Fruit fly (Drosophila melanogaster): ENCODE data around the gene CAH8.

The CAH8 gene

DNA sequence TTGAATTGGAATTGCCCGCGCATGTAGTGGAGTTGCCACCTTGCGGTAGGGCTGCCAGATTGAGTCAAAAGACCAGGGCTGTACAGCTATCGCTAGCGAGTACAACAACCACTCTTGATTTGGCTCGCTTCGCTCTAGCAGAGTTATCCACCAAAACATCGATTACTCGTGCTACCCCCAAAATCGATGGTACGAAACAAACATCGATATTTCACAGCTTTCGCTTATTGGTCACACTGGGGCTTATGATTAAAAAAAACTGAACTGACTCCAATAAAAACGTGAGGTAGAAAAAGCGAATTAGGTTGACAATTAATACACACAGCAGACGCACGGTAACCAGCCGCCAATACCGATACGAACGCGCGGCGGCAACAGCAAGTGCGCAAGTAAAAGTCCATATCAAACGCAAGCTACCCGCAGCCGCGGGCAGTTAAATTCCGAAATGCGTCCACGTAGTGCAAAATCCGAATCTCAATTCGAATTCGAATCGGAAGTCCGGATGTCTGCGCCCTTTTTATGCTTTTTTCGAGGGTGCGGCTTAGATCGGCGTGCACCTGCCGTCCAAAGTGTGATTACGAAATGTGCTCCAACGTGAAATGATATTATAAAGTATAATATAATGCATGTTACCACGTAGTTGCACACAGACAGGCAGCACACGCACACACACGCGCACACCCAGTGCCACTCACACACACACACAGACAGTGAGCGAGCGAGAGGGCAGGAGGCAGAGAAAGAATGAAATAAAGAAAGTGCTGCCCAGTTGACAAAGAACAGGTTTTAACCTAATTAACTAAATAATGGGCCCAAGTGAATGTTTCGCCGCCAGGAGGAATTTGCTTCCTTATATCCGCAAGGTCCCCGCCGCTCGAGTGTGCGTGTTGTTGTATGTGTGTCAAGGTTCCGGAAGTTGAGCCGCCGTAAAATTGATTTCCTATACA lies 32.8 kb downstream of the CAH8 start, which contains the start of gene Sar1 (continued):
- peak; percentile 6 for TF ChIP-seq CG30403 (GFP tag; optimal IDR thresholded peaks at IDR 0.05)
- TF ChIP-seq Elba2 (GFP tag; optimal IDR thresholded peaks at IDR 0.05): peak; percentile 76
- peak; percentile 41 for TF ChIP-seq Dek (tag; optimal IDR thresholded peaks at IDR 0.05)
- TF ChIP-seq CG17829 (tag; optimal IDR thresholded peaks at IDR 0.05): peak; percentile 50
- no peak for TF ChIP-seq TFAM (GFP tag; optimal IDR thresholded peaks at IDR 0.05)
- peak; percentile 66 for TF ChIP-seq CG15601 (tag; optimal IDR thresholded peaks at IDR 0.05)
- TF ChIP-seq ind (GFP tag; optimal IDR thresholded peaks at IDR 0.05): no peak
- no peak for TF ChIP-seq CG33557 (GFP tag; optimal IDR thresholded peaks at IDR 0.05)
- TF ChIP-seq NC2α (GFP tag; optimal IDR thresholded peaks at IDR 0.05): no peak
- TF ChIP-seq NFAT (GFP tag; IDR thresholded peaks at IDR 0.05): peak; percentile 61
- peak; percentile 42; the same call in 2 of the 4 replicates for TF ChIP-seq Gug (GFP tag; IDR thresholded peaks at IDR 0.05)
- TF ChIP-seq HmgZ (tag; optimal IDR thresholded peaks at IDR 0.05): peak; percentile 92
- no peak for TF ChIP-seq CG11247 (GFP tag; IDR thresholded peaks at IDR 0.05)
- TF ChIP-seq tna (GFP tag; IDR thresholded peaks at IDR 0.05; ENCODE audit: partially characterized antibody): peak; percentile 69
- TF ChIP-seq en (GFP tag; optimal IDR thresholded peaks at IDR 0.05): no peak
- no peak for TF ChIP-seq CG6654 (GFP tag; optimal IDR thresholded peaks at IDR 0.05)
- TF ChIP-seq CG16815 (GFP tag; optimal IDR thresholded peaks at IDR 0.05): no peak
- TF ChIP-seq CG6854 (GFP tag; optimal IDR thresholded peaks at IDR 0.05): peak; percentile 39
- no peak for TF ChIP-seq Dad (GFP tag; optimal IDR thresholded peaks at IDR 0.05)
- no peak for TF ChIP-seq CkIIα-i1 (GFP tag; IDR thresholded peaks at IDR 0.05)
- peak; percentile 71 for TF ChIP-seq aop (GFP tag; IDR thresholded peaks at IDR 0.05)
- no peak for TF ChIP-seq Meics (GFP tag; optimal IDR thresholded peaks at IDR 0.05)
- TF ChIP-seq luna (GFP tag; optimal IDR thresholded peaks at IDR 0.05): no peak
- TF ChIP-seq Sry-β (GFP tag; optimal IDR thresholded peaks at IDR 0.05): no peak
- no peak for TF ChIP-seq Oli (tag; optimal IDR thresholded peaks at IDR 0.05)
- TF ChIP-seq CG10267 (tag; optimal IDR thresholded peaks at IDR 0.05): peak; percentile 73
- no peak for TF ChIP-seq lbe (GFP tag; optimal IDR thresholded peaks at IDR 0.05)
- peak; percentile 93 for TF ChIP-seq CG16813 (GFP tag; IDR thresholded peaks at IDR 0.05; ENCODE audit: partially characterized antibody)
- no peak for TF ChIP-seq CG10209 (GFP tag; optimal IDR thresholded peaks at IDR 0.05)
- peak; percentile 55 for TF ChIP-seq CG17912 (GFP tag; optimal IDR thresholded peaks at IDR 0.05)
- peak; percentile 26 for TF ChIP-seq disco-r (GFP tag; optimal IDR thresholded peaks at IDR 0.05)
- TF ChIP-seq dpn (GFP tag; optimal IDR thresholded peaks at IDR 0.05): peak; percentile 19 to 55
- TF ChIP-seq CG6791 (GFP tag; IDR thresholded peaks at IDR 0.05; ENCODE audit: partially characterized antibody): peak; percentile 95
- TF ChIP-seq gsb (GFP tag; IDR thresholded peaks at IDR 0.05): no peak
- no peak for TF ChIP-seq CG18476 (GFP tag; optimal IDR thresholded peaks at IDR 0.05)
- peak; percentile 31 for TF ChIP-seq nerfin-1 (tag; optimal IDR thresholded peaks at IDR 0.05)
- no peak for TF ChIP-seq HLHmδ (GFP tag; optimal IDR thresholded peaks at IDR 0.05)
- no peak for TF ChIP-seq tin (GFP tag; optimal IDR thresholded peaks at IDR 0.05)
- TF ChIP-seq ems (GFP tag; optimal IDR thresholded peaks at IDR 0.05): no peak
- no peak for TF ChIP-seq CG9727 (GFP tag; optimal IDR thresholded peaks at IDR 0.05)
- TF ChIP-seq lola (GFP tag; optimal IDR thresholded peaks at IDR 0.05): no peak
- TF ChIP-seq crol (GFP tag; IDR thresholded peaks at IDR 0.05): 0 out of 2 replicates have a peak, but pooled peaks have one; percentile 9
- peak; percentile 99 for TF ChIP-seq BEAF-32 (GFP tag; optimal IDR thresholded peaks at IDR 0.05)
- peak; percentile 20 for TF ChIP-seq CG34376 (GFP tag; optimal IDR thresholded peaks at IDR 0.05)
- TF ChIP-seq MBD-R2 (GFP tag; IDR thresholded peaks at IDR 0.05): peak; percentile 16; the same call in 1 of the 2 replicates
- peak; percentile 64 for TF ChIP-seq CG17186 (GFP tag; optimal IDR thresholded peaks at IDR 0.05)
- peak; percentile 33 for TF ChIP-seq Antp (GFP tag; optimal IDR thresholded peaks at IDR 0.05)
- TF ChIP-seq tap (tag; optimal IDR thresholded peaks at IDR 0.05): no peak

Measured in whole organism, embryonic.